Worm (Caenorhabditis elegans): Measurements from ENCODE around the gene srh-244.

ce11 chrV:7330868-7331267, 12.8 kb upstream of the srh-244 start, which contains the start of gene F10G2.2:
- TF ChIP-seq pqm-1 (tag; optimal IDR thresholded peaks at IDR 0.05) (no peak), nhr-11 (tag; optimal IDR thresholded peaks at IDR 0.05) (no peak), snpc-4 (tag; optimal IDR thresholded peaks at IDR 0.05) (no peak), egl-27 (tag; optimal IDR thresholded peaks at IDR 0.05) (no peak), pha-4 (GFP tag; IDR thresholded peaks at IDR 0.05) (no peak), pha-4 (tag; optimal IDR thresholded peaks at IDR 0.05) (no peak)
